Fruit fly (Drosophila melanogaster) whole organism, embryonic: ENCODE data around the gene RASSF8.
A peak's percentile ranks its signal among the peaks of the same experiment; 100 is the strongest.

ENCODE experiments used
- C15 ChIP-seq: fragments of 200-800 bp; sonication (Bioruptor generic); IDR thresholded peaks from 3 replicates; pipeline ENCODE4 v1.3.6; 2022; ENCODE audit warnings: missing biosample characterization, missing genetic modification characterization
- CG11085 ChIP-seq: fragments of 200-800 bp; sonication (Bioruptor generic); IDR thresholded peaks from 2 replicates; pipeline ENCODE4 v1.3.6; 2022; ENCODE audit warnings: missing biosample characterization, missing genetic modification characterization
- CG11504 ChIP-seq: fragments of 200-800 bp; sonication (Bioruptor generic); optimal IDR thresholded peaks from 3 replicates; lab custom pipeline; 2019; ENCODE audit warnings: missing biosample characterization, mild to moderate bottlenecking, missing genetic modification characterization, moderate library complexity
- CG12236 ChIP-seq: fragments of 200-800 bp; sonication (Bioruptor generic); optimal IDR thresholded peaks from 2 replicates; lab custom pipeline; 2016; ENCODE audit warnings: missing biosample characterization, missing genetic modification characterization
- CG12769 ChIP-seq: fragments of 200-800 bp; sonication (Bioruptor generic); optimal IDR thresholded peaks from 2 replicates; lab custom pipeline; 2019; ENCODE audit warnings: missing biosample characterization, mild to moderate bottlenecking, missing genetic modification characterization, moderate library complexity
- CG14965 ChIP-seq: fragments of 200-800 bp; sonication (Bioruptor generic); optimal IDR thresholded peaks from 2 replicates; lab custom pipeline; 2016; ENCODE audit warnings: missing biosample characterization, missing genetic modification characterization, borderline replicate concordance
- CG15514 ChIP-seq: fragments of 200-800 bp; sonication (Bioruptor generic); optimal IDR thresholded peaks from 3 replicates; lab custom pipeline; 2017; ENCODE audit warnings: missing biosample characterization, missing genetic modification characterization, mild to moderate bottlenecking, moderate library complexity, missing genetic modification reagents
- CG17385 ChIP-seq: fragments of 200-800 bp; sonication (Bioruptor generic); optimal IDR thresholded peaks from 3 replicates; lab custom pipeline; 2018; ENCODE audit warnings: missing biosample characterization, mild to moderate bottlenecking, missing genetic modification characterization
- CG18262 ChIP-seq: fragments of 200-800 bp; optimal IDR thresholded peaks from 3 replicates; lab custom pipeline; 2019; ENCODE audit warnings: missing biosample characterization, mild to moderate bottlenecking, missing genetic modification characterization, moderate library complexity
- CG18599 ChIP-seq: fragments of 200-800 bp; sonication (Bioruptor generic); optimal IDR thresholded peaks from 3 replicates; lab custom pipeline; 2017; ENCODE audit warnings: missing biosample characterization, missing genetic modification characterization, mild to moderate bottlenecking, moderate library complexity, missing genetic modification reagents
- CG18619 ChIP-seq: fragments of 200-800 bp; sonication (Bioruptor generic); optimal IDR thresholded peaks from 3 replicates; lab custom pipeline; 2017; ENCODE audit warnings: missing biosample characterization, mild to moderate bottlenecking, missing genetic modification characterization
- CG2678 ChIP-seq: fragments of 200-800 bp; sonication (Bioruptor generic); optimal IDR thresholded peaks from 3 replicates; lab custom pipeline; 2019; ENCODE audit warnings: missing biosample characterization, mild to moderate bottlenecking, missing genetic modification characterization, moderate library complexity
- CG4360 ChIP-seq: fragments of 200-800 bp; sonication (Bioruptor generic); IDR thresholded peaks from 2 replicates; pipeline ENCODE4 v1.3.6; 2022; ENCODE audit warnings: missing biosample characterization, missing genetic modification characterization
- CG4730 ChIP-seq: fragments of 200-800 bp; sonication (Bioruptor generic); IDR thresholded peaks from 2 replicates; pipeline ENCODE4 v1.3.6; 2022; ENCODE audit warnings: missing biosample characterization, missing genetic modification characterization
- CG7786 ChIP-seq: fragments of 200-800 bp; sonication (Bioruptor generic); optimal IDR thresholded peaks from 2 replicates; lab custom pipeline; 2016; ENCODE audit warnings: missing biosample characterization, missing genetic modification characterization
- Dad ChIP-seq: fragments of 200-800 bp; sonication (Bioruptor generic); optimal IDR thresholded peaks from 3 replicates; lab custom pipeline; 2016; ENCODE audit warnings: missing biosample characterization, missing genetic modification characterization
- Dbx ChIP-seq: fragments of 200-800 bp; sonication (Bioruptor generic); IDR thresholded peaks from 3 replicates; pipeline ENCODE4 v1.3.6; 2022; ENCODE audit warnings: missing biosample characterization, missing genetic modification characterization
- Dip3 ChIP-seq: fragments of 200-800 bp; sonication (Bioruptor generic); optimal IDR thresholded peaks from 3 replicates; lab custom pipeline; 2016; ENCODE audit warnings: missing biosample characterization, missing genetic modification characterization
- Ets65A ChIP-seq: fragments of 200-800 bp; sonication (Bioruptor generic); peaks from one replicate; lab custom pipeline; 2016; ENCODE audit warnings: missing biosample characterization, missing genetic modification characterization
- Hsf ChIP-seq: fragments of 200-800 bp; sonication (Bioruptor generic); optimal IDR thresholded peaks from 3 replicates; lab custom pipeline; 2016; ENCODE audit warnings: missing biosample characterization, missing genetic modification characterization
- Med ChIP-seq: fragments of 200-800 bp; sonication (Bioruptor generic); peaks from one replicate; lab custom pipeline; 2016; ENCODE audit warnings: missing biosample characterization, missing genetic modification characterization, mild to moderate bottlenecking, inconsistent platforms, moderate library complexity
- Optix ChIP-seq: fragments of 200-800 bp; sonication (Bioruptor generic); IDR thresholded peaks from 3 replicates; pipeline ENCODE4 v1.3.6; 2022; ENCODE audit warnings: missing biosample characterization, missing genetic modification characterization
- Pdp1 ChIP-seq, 2 experiments: fragments of 200-800 bp; sonication (Bioruptor generic); optimal IDR thresholded peaks; 3 replicates each; lab custom pipeline; 2016; ENCODE audit warnings: missing biosample characterization in 2 of 2, missing genetic modification characterization in 2 of 2, mild to moderate bottlenecking in 1 of 2, moderate library complexity in 1 of 2
- Ptx1 ChIP-seq: fragments of 200-800 bp; sonication (Bioruptor generic); IDR thresholded peaks from 2 replicates; pipeline ENCODE4 v1.3.6; 2022; ENCODE audit warnings: missing biosample characterization, missing genetic modification characterization
- Rfx ChIP-seq: fragments of 200-800 bp; sonication (Bioruptor generic); IDR thresholded peaks from 2 replicates; pipeline ENCODE4 v1.3.6; 2022; ENCODE audit warnings: missing biosample characterization, missing genetic modification characterization
- Sry-δ ChIP-seq: fragments of 200-800 bp; sonication (Bioruptor generic); optimal IDR thresholded peaks from 2 replicates; lab custom pipeline; 2016; ENCODE audit warnings: missing biosample characterization, missing genetic modification characterization
- ac ChIP-seq: fragments of 200-800 bp; sonication (Bioruptor generic); optimal IDR thresholded peaks from 3 replicates; lab custom pipeline; 2017; ENCODE audit warnings: missing biosample characterization, mild to moderate bottlenecking, missing genetic modification characterization
- ara ChIP-seq: fragments of 200-800 bp; sonication (Bioruptor generic); IDR thresholded peaks from 2 replicates; pipeline ENCODE4 v1.3.6; 2022; ENCODE audit warnings: missing biosample characterization, missing genetic modification characterization
- ase ChIP-seq: fragments of 200-800 bp; sonication (Bioruptor generic); IDR thresholded peaks from 3 replicates; pipeline ENCODE4 v1.3.6; 2022; ENCODE audit warnings: missing biosample characterization, missing genetic modification characterization
- caup ChIP-seq: fragments of 200-800 bp; sonication (Bioruptor generic); optimal IDR thresholded peaks from 3 replicates; lab custom pipeline; 2017; ENCODE audit warnings: missing biosample characterization, mild to moderate bottlenecking, missing genetic modification characterization, moderate library complexity; ENCODE audit not compliant: severe bottlenecking
- crol ChIP-seq: fragments of 200-800 bp; sonication (Bioruptor generic); IDR thresholded peaks from 2 replicates; pipeline ENCODE4 v1.3.6; 2022; ENCODE audit warnings: missing biosample characterization, missing genetic modification characterization
- dan ChIP-seq: fragments of 200-800 bp; sonication (Bioruptor generic); IDR thresholded peaks from 2 replicates; pipeline ENCODE4 v1.3.6; 2022; ENCODE audit warnings: missing biosample characterization, missing genetic modification characterization
- dm ChIP-seq: fragments of 200-800 bp; sonication (Bioruptor generic); optimal IDR thresholded peaks from 3 replicates; lab custom pipeline; 2016; ENCODE audit warnings: missing biosample characterization, missing genetic modification characterization
- dysf ChIP-seq: fragments of 200-800 bp; sonication (Bioruptor generic); IDR thresholded peaks from 3 replicates; pipeline ENCODE4 v1.3.6; 2022; ENCODE audit warnings: missing biosample characterization, missing genetic modification characterization
- fd102C ChIP-seq: fragments of 200-800 bp; sonication (Bioruptor generic); optimal IDR thresholded peaks from 2 replicates; lab custom pipeline; 2018; ENCODE audit warnings: missing biosample characterization, mild to moderate bottlenecking, missing genetic modification characterization, moderate library complexity
- gcm2 ChIP-seq: fragments of 200-800 bp; sonication (Bioruptor generic); optimal IDR thresholded peaks from 2 replicates; lab custom pipeline; 2016; ENCODE audit warnings: missing biosample characterization, missing genetic modification characterization
- grau ChIP-seq: fragments of 200-800 bp; optimal IDR thresholded peaks from 3 replicates; lab custom pipeline; 2019; ENCODE audit warnings: missing biosample characterization, mild to moderate bottlenecking, missing genetic modification characterization, moderate library complexity
- grn ChIP-seq: fragments of 200-800 bp; sonication (Bioruptor generic); optimal IDR thresholded peaks from 3 replicates; lab custom pipeline; 2017; ENCODE audit warnings: missing biosample characterization, missing genetic modification characterization
- ind ChIP-seq: fragments of 200-800 bp; sonication (Bioruptor generic); optimal IDR thresholded peaks from 3 replicates; lab custom pipeline; 2016; ENCODE audit warnings: missing biosample characterization, missing genetic modification characterization
- lab ChIP-seq: fragments of 200-800 bp; sonication (Bioruptor generic); optimal IDR thresholded peaks from 3 replicates; lab custom pipeline; 2017; ENCODE audit warnings: missing biosample characterization, missing genetic modification characterization, mild to moderate bottlenecking, moderate library complexity, missing genetic modification reagents
- pnt ChIP-seq: fragments of 200-800 bp; sonication (Bioruptor generic); optimal IDR thresholded peaks from 3 replicates; lab custom pipeline; 2016; ENCODE audit warnings: missing biosample characterization, missing genetic modification characterization
- prd ChIP-seq, 3 experiments: fragments of >200 bp in 2 of 3; fragments of 200-800 bp in 1 of 3; sonication (Bioruptor generic) in 1 of 3; optimal IDR thresholded peaks in 2 of 3; IDR thresholded peaks in 1 of 3; 2 replicates in 2 of 3; 3 replicates in 1 of 3; pipeline versions ENCODE4 v1.3.6 to Lab custom; 2017 to 2022; ENCODE audit warnings: missing biosample characterization in 1 of 3, missing genetic modification characterization in 1 of 3
- slbo ChIP-seq: fragments of 200-800 bp; sonication (Bioruptor generic); IDR thresholded peaks from 2 replicates; pipeline ENCODE4 v1.3.6; 2022; ENCODE audit warnings: missing biosample characterization, missing genetic modification characterization
- sob ChIP-seq: fragments of 200-800 bp; sonication (Bioruptor generic); IDR thresholded peaks from 2 replicates; pipeline ENCODE4 v1.3.6; 2022; ENCODE audit warnings: missing biosample characterization, missing genetic modification characterization
- tgo ChIP-seq: fragments of 200-800 bp; sonication (Bioruptor generic); IDR thresholded peaks from 3 replicates; pipeline ENCODE4 v1.3.6; 2022; ENCODE audit warnings: missing biosample characterization, missing genetic modification characterization
- tna ChIP-seq: fragments of 200-800 bp; sonication (Bioruptor generic); IDR thresholded peaks from 2 replicates; pipeline ENCODE4 v1.3.6; 2022; ENCODE audit warnings: missing biosample characterization, missing genetic modification characterization; ENCODE audit not compliant: partially characterized antibody
- trem ChIP-seq: fragments of 200-800 bp; optimal IDR thresholded peaks from 3 replicates; lab custom pipeline; 2019; ENCODE audit warnings: missing biosample characterization, mild to moderate bottlenecking, missing genetic modification characterization, moderate library complexity
- ttk ChIP-seq: fragments of 200-800 bp; sonication (Bioruptor generic); IDR thresholded peaks from 2 replicates; pipeline ENCODE4 v2.1.2; 2022; ENCODE audit warnings: missing biosample characterization, missing genetic modification characterization
- twi ChIP-seq: fragments of 200-800 bp; optimal IDR thresholded peaks from 2 replicates; lab custom pipeline; 2019; ENCODE audit warnings: missing biosample characterization, mild to moderate bottlenecking, missing genetic modification characterization, moderate library complexity
- zen ChIP-seq: fragments of 200-800 bp; sonication (Bioruptor generic); optimal IDR thresholded peaks from 3 replicates; lab custom pipeline; 2018; ENCODE audit warnings: missing biosample characterization, mild to moderate bottlenecking, missing genetic modification characterization, moderate library complexity

Gene RASSF8

dm6 chr3R:25694167-25694689, 32.6 kb downstream of the RASSF8 start:
- peak; percentile 9 for TF ChIP-seq ind (GFP tag; lab: Kevin White, UChicago)
- no peak for TF ChIP-seq C15
- no peak for TF ChIP-seq dan (GFP tag; lab: Robert Waterston, UW)
- TF ChIP-seq CG4360 (GFP tag; lab: Robert Waterston, UW), result no peak
- no peak for TF ChIP-seq ttk
- peak; percentile 91 for TF ChIP-seq Ets65A (GFP tag; lab: Kevin White, UChicago)
- TF ChIP-seq prd (optimal IDR thresholded peaks at IDR 0.05; lab: Kevin White, UChicago), result no peak
- peak; percentile 30; the same call in 1 of the 3 replicates for TF ChIP-seq prd (GFP tag; IDR thresholded peaks at IDR 0.05; lab: Robert Waterston, UW)
- TF ChIP-seq Med, result peak; percentile 70
- TF ChIP-seq CG18599 (GFP tag; lab: Kevin White, UChicago), result peak; percentile 55
- peak; percentile 44 for TF ChIP-seq lab
- no peak for TF ChIP-seq zen
- no peak for TF ChIP-seq crol (GFP tag; lab: Robert Waterston, UW)
- TF ChIP-seq Hsf (GFP tag; lab: Kevin White, UChicago), result no peak
- TF ChIP-seq CG12769 (tag; lab: Kevin White, UChicago), result peak; percentile 30
- TF ChIP-seq tna (GFP tag; lab: Robert Waterston, UW), result no peak
- no peak for TF ChIP-seq gcm2
- no peak for TF ChIP-seq CG12236 (GFP tag; lab: Kevin White, UChicago)
- TF ChIP-seq Rfx, result peak; percentile 28; the same call in 1 of the 2 replicates
- no peak for TF ChIP-seq CG7786 (GFP tag; lab: Kevin White, UChicago)
- peak; percentile 19; the same call in 1 of the 2 replicates for TF ChIP-seq Ptx1 (GFP tag; lab: Robert Waterston, UW)
- TF ChIP-seq CG18619 (GFP tag; lab: Kevin White, UChicago), result no peak
- no peak for TF ChIP-seq Sry-δ (GFP tag; lab: Kevin White, UChicago)
- TF ChIP-seq Optix (GFP tag; lab: Robert Waterston, UW), result no peak
- no peak for TF ChIP-seq grau (tag; lab: Kevin White, UChicago)
- TF ChIP-seq CG4730 (GFP tag; lab: Robert Waterston, UW), result 0 out of 2 replicates have a peak, but pooled peaks have one; percentile 9
- no peak for TF ChIP-seq twi (tag; lab: Kevin White, UChicago)
- TF ChIP-seq CG11504, result peak; percentile 30
- no peak for TF ChIP-seq dm (GFP tag; lab: Kevin White, UChicago)
- no peak for TF ChIP-seq CG17385
- no peak for TF ChIP-seq fd102C (GFP tag; lab: Kevin White, UChicago)
- peak; percentile 34 for TF ChIP-seq CG2678 (tag; lab: Kevin White, UChicago)
- TF ChIP-seq CG18262 (tag; lab: Kevin White, UChicago), result no peak
- TF ChIP-seq trem, result no peak
- TF ChIP-seq Dad, result no peak
- no peak for TF ChIP-seq CG11085 (GFP tag; lab: Robert Waterston, UW)
- peak; percentile 33; the same call in 1 of the 3 replicates for TF ChIP-seq ase (GFP tag; lab: Robert Waterston, UW)
- no peak for TF ChIP-seq grn (GFP tag; lab: Kevin White, UChicago)
- TF ChIP-seq Pdp1 (GFP tag; optimal IDR thresholded peaks at IDR 0.05; lab: Kevin White, UChicago), result peak in 1 of 2 experiments; percentile 0
- TF ChIP-seq Dip3 (GFP tag; lab: Kevin White, UChicago), result peak; percentile 8
- TF ChIP-seq dysf, result 0 out of 3 replicates have a peak, but pooled peaks have one; percentile 43
- no peak; the same call in 2 of the 3 replicates for TF ChIP-seq tgo
- no peak for TF ChIP-seq ac
- TF ChIP-seq CG14965 (GFP tag; lab: Kevin White, UChicago), result no peak
- TF ChIP-seq slbo (GFP tag; lab: Robert Waterston, UW), result peak; percentile 55
- TF ChIP-seq CG15514 (GFP tag; lab: Kevin White, UChicago), result no peak
- TF ChIP-seq Dbx (GFP tag; lab: Robert Waterston, UW), result 0 out of 3 replicates have a peak, but pooled peaks have one; percentile 14
- no peak for TF ChIP-seq pnt (GFP tag; lab: Kevin White, UChicago)
- no peak for TF ChIP-seq caup (GFP tag; lab: Kevin White, UChicago)
- TF ChIP-seq sob, result peak; percentile 8; the same call in 1 of the 2 replicates
- no peak for TF ChIP-seq ara
